Worm (Caenorhabditis elegans) whole organism, mixed stage, embryonic: ENCODE data around the gene F40G9.5.

Experiments
- bed-3 ChIP-seq: fragments of 200-800 bp; sonication (Bioruptor generic); optimal IDR thresholded peaks from 3 replicates; lab custom pipeline; 2018; ENCODE audit warnings: mild to moderate bottlenecking, missing genetic modification characterization, moderate library complexity, missing compliant biosample characterization
- ces-1 ChIP-seq: fragments of 150-350 bp; optimal IDR thresholded peaks from 2 replicates; lab custom pipeline; 2014; ENCODE audit warnings: missing biosample characterization, missing genetic modification reagents, missing genetic modification characterization
- elt-3 ChIP-seq: fragments of 150-350 bp; optimal IDR thresholded peaks from 2 replicates; lab custom pipeline; 2014; ENCODE audit warnings: missing biosample characterization, missing genetic modification characterization
- ham-2 ChIP-seq: fragments of 200-800 bp; sonication (Bioruptor generic); optimal IDR thresholded peaks from 2 replicates; lab custom pipeline; 2018; ENCODE audit warnings: mild to moderate bottlenecking, missing genetic modification characterization, missing compliant biosample characterization
- lin-13 ChIP-seq: fragments of 150-350 bp; optimal IDR thresholded peaks from 2 replicates; lab custom pipeline; 2014; ENCODE audit warnings: missing biosample characterization, missing genetic modification characterization
- nhr-12 ChIP-seq: fragments of 150-350 bp; optimal IDR thresholded peaks from 2 replicates; lab custom pipeline; 2014; ENCODE audit warnings: missing biosample characterization, missing genetic modification characterization
- nhr-28 ChIP-seq: fragments of 150-350 bp; optimal IDR thresholded peaks from 2 replicates; lab custom pipeline; 2014; ENCODE audit warnings: missing biosample characterization, missing genetic modification characterization
- nhr-76 ChIP-seq: sonication (generic microtip); optimal IDR thresholded peaks from 2 replicates; lab custom pipeline; 2017; ENCODE audit warnings: missing biosample characterization, missing genetic modification characterization
- pha-4 ChIP-seq: fragments of 150-350 bp; optimal IDR thresholded peaks from 2 replicates; lab custom pipeline; 2018; ENCODE audit warnings: missing biosample characterization, missing genetic modification reagents, missing genetic modification characterization
- unc-62 ChIP-seq: fragments of 150-350 bp; optimal IDR thresholded peaks from 2 replicates; lab custom pipeline; 2014; ENCODE audit warnings: missing biosample characterization, missing genetic modification reagents, missing genetic modification characterization
- ztf-11 ChIP-seq: fragments of 150-350 bp; optimal IDR thresholded peaks from 2 replicates; lab custom pipeline; 2014; ENCODE audit warnings: missing biosample characterization, missing genetic modification characterization

DNA sequence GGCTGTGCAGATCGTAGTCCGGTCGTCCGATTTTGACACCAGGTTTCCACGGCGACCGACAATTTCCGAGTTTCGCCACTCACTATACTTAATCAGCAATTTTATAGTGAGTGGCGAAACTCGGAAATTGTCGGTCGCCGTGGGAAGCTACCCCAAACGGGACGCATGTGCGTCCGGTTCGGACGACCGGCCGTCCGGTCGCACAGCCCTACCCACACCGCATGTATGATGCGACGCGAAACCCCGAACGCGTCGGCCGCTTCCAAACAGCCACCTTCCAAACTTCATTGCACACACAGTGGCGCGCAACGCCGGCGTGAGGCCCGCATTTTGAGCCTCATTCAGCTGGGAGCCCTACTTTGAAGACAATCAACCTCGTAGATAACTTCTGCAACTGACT, 30.0 kb upstream of the F40G9.5 start:
- TF ChIP-seq nhr-12 (tag; lab: Kevin White, UChicago) (no peak), pha-4 (tag; lab: Kevin White, UChicago) (no peak), lin-13 (tag; lab: Kevin White, UChicago) (no peak), nhr-28 (tag; lab: Kevin White, UChicago) (no peak), nhr-76 (tag; lab: Kevin White, UChicago) (no peak), unc-62 (GFP tag; lab: Kevin White, UChicago) (no peak), ztf-11 (tag; lab: Kevin White, UChicago) (no peak), elt-3 (tag; lab: Kevin White, UChicago) (no peak), ham-2 (GFP tag; lab: Kevin White, UChicago) (no peak), ces-1 (GFP tag; lab: Kevin White, UChicago) (no peak), bed-3 (GFP tag; lab: Kevin White, UChicago) (no peak)
